Fruit fly (Drosophila melanogaster): ENCODE measurements around the gene Myo31DF.
A peak's percentile ranks its signal among the peaks of the same experiment; 100 is the strongest.

The Myo31DF gene

dm6 chr2L:10483073-10483472, 23.5 kb downstream of the Myo31DF start, which contains the start of gene Grip75:
TSS of gene Grip75 (plus strand) at chr2L:10483295.
- no peak for TF ChIP-seq Mio (GFP tag; optimal IDR thresholded peaks at IDR 0.05)
- no peak for TF ChIP-seq Dif (GFP tag; optimal IDR thresholded peaks at IDR 0.05; ENCODE audit: partially characterized antibody)
- no peak for TF ChIP-seq lola (GFP tag; optimal IDR thresholded peaks at IDR 0.05)
- no peak for TF ChIP-seq Vsx2 (GFP tag; optimal IDR thresholded peaks at IDR 0.05; ENCODE audit: partially characterized antibody)
- TF ChIP-seq tai (GFP tag; optimal IDR thresholded peaks at IDR 0.05) = no peak
- TF ChIP-seq h (GFP tag; optimal IDR thresholded peaks at IDR 0.05) = no peak
- TF ChIP-seq GATAd (GFP tag; optimal IDR thresholded peaks at IDR 0.05) = no peak
- TF ChIP-seq Myc (optimal IDR thresholded peaks at IDR 0.05) = no peak
- no peak for TF ChIP-seq Hnf4 (GFP tag; optimal IDR thresholded peaks at IDR 0.05)
- no peak for TF ChIP-seq CG9705 (GFP tag; optimal IDR thresholded peaks at IDR 0.05)
- no peak for TF ChIP-seq usp (GFP tag; optimal IDR thresholded peaks at IDR 0.05)
- TF ChIP-seq dsf (GFP tag; optimal IDR thresholded peaks at IDR 0.05; ENCODE audit: borderline replicate concordance) = no peak

- TF ChIP-seq GATAd (GFP tag; optimal IDR thresholded peaks at IDR 0.05) = peak; percentile 73
- no peak for TF ChIP-seq Jra (GFP tag; optimal IDR thresholded peaks at IDR 0.05)
These were observed 26.7 kb downstream of the Myo31DF start for dm6 chr2L:10479859-10480258.

dm6 chr2L:10476879-10477278, 29.7 kb downstream of the Myo31DF start, which contains the start of gene RluA-2:
TSS of gene RluA-2 (plus strand) at chr2L:10477073.
- TF ChIP-seq GATAd (GFP tag; optimal IDR thresholded peaks at IDR 0.05) (no peak), fru (GFP tag; optimal IDR thresholded peaks at IDR 0.05) (no peak), CrebA (GFP tag; optimal IDR thresholded peaks at IDR 0.05; ENCODE audit: borderline replicate concordance) (no peak), dsf (GFP tag; optimal IDR thresholded peaks at IDR 0.05; ENCODE audit: borderline replicate concordance) (no peak), lola (GFP tag; optimal IDR thresholded peaks at IDR 0.05) (no peak), Jra (GFP tag; optimal IDR thresholded peaks at IDR 0.05) (no peak), OdsH (GFP tag; optimal IDR thresholded peaks at IDR 0.05) (no peak), Dif (GFP tag; optimal IDR thresholded peaks at IDR 0.05; ENCODE audit: partially characterized antibody) (no peak), brk (GFP tag; optimal IDR thresholded peaks at IDR 0.05) (no peak), jim (GFP tag; optimal IDR thresholded peaks at IDR 0.05) (no peak), Mio (GFP tag; optimal IDR thresholded peaks at IDR 0.05) (no peak), pan (optimal IDR thresholded peaks at IDR 0.05) (no peak), Hr78 (GFP tag; optimal IDR thresholded peaks at IDR 0.05) (no peak), Rel (GFP tag; optimal IDR thresholded peaks at IDR 0.05) (no peak), Rel (tag; optimal IDR thresholded peaks at IDR 0.05) (no peak), N (GFP tag; optimal IDR thresholded peaks at IDR 0.05) (no peak), psq (GFP tag; optimal IDR thresholded peaks at IDR 0.05) (no peak), sv (GFP tag; optimal IDR thresholded peaks at IDR 0.05) (no peak), HLH106 (tag; optimal IDR thresholded peaks at IDR 0.05) (no peak), h (GFP tag; optimal IDR thresholded peaks at IDR 0.05) (no peak), Vsx2 (GFP tag; optimal IDR thresholded peaks at IDR 0.05; ENCODE audit: partially characterized antibody) (no peak)

dm6 chr2L:10474815-10475214, 31.8 kb downstream of the Myo31DF start:
- TF ChIP-seq OdsH (GFP tag; optimal IDR thresholded peaks at IDR 0.05) (no peak), CG32264 (GFP tag; optimal IDR thresholded peaks at IDR 0.05) (no peak), usp (GFP tag; optimal IDR thresholded peaks at IDR 0.05) (no peak), N (GFP tag; optimal IDR thresholded peaks at IDR 0.05) (no peak), dmrt93B (GFP tag; optimal IDR thresholded peaks at IDR 0.05) (no peak), Abd-B (GFP tag; optimal IDR thresholded peaks at IDR 0.05) (no peak), Hr78 (GFP tag; optimal IDR thresholded peaks at IDR 0.05) (no peak), h (GFP tag; optimal IDR thresholded peaks at IDR 0.05) (no peak), woc (GFP tag; optimal IDR thresholded peaks at IDR 0.05) (no peak)

- TF ChIP-seq dsf (GFP tag; optimal IDR thresholded peaks at IDR 0.05; ENCODE audit: borderline replicate concordance) (peak; percentile 43), CrebA (GFP tag; optimal IDR thresholded peaks at IDR 0.05; ENCODE audit: borderline replicate concordance) (no peak), CG32264 (GFP tag; optimal IDR thresholded peaks at IDR 0.05) (peak; percentile 53), Mio (GFP tag; optimal IDR thresholded peaks at IDR 0.05) (peak; percentile 26), Hr78 (GFP tag; optimal IDR thresholded peaks at IDR 0.05) (no peak), HLH106 (tag; optimal IDR thresholded peaks at IDR 0.05) (peak; percentile 95), sv (GFP tag; optimal IDR thresholded peaks at IDR 0.05) (peak; percentile 99), Sp1 (GFP tag; optimal IDR thresholded peaks at IDR 0.05) (peak; percentile 93), h (GFP tag; optimal IDR thresholded peaks at IDR 0.05) (peak; percentile 93), OdsH (GFP tag; optimal IDR thresholded peaks at IDR 0.05) (peak; percentile 90), CG9705 (GFP tag; optimal IDR thresholded peaks at IDR 0.05) (peak; percentile 87), brk (GFP tag; optimal IDR thresholded peaks at IDR 0.05) (peak; percentile 84), sage (GFP tag; optimal IDR thresholded peaks at IDR 0.05) (peak; percentile 69), Hnf4 (GFP tag; optimal IDR thresholded peaks at IDR 0.05) (peak; percentile 74), lola (GFP tag; optimal IDR thresholded peaks at IDR 0.05) (no peak), dmrt93B (GFP tag; optimal IDR thresholded peaks at IDR 0.05) (peak; percentile 83), Jra (GFP tag; optimal IDR thresholded peaks at IDR 0.05) (no peak), jim (GFP tag; optimal IDR thresholded peaks at IDR 0.05) (no peak), psq (GFP tag; optimal IDR thresholded peaks at IDR 0.05) (peak; percentile 86), ey (GFP tag; optimal IDR thresholded peaks at IDR 0.05) (peak; percentile 74), Hr83 (GFP tag; optimal IDR thresholded peaks at IDR 0.05; ENCODE audit: poor library complexity, severe bottlenecking) (peak; percentile 35), Abd-B (GFP tag; optimal IDR thresholded peaks at IDR 0.05) (no peak), Dif (GFP tag; optimal IDR thresholded peaks at IDR 0.05; ENCODE audit: partially characterized antibody) (no peak), tai (GFP tag; optimal IDR thresholded peaks at IDR 0.05) (peak; percentile 32), usp (GFP tag; optimal IDR thresholded peaks at IDR 0.05) (no peak), br (GFP tag; optimal IDR thresholded peaks at IDR 0.05) (peak; percentile 86), Vsx2 (GFP tag; optimal IDR thresholded peaks at IDR 0.05; ENCODE audit: partially characterized antibody) (no peak), pan (optimal IDR thresholded peaks at IDR 0.05) (no peak), Myc (optimal IDR thresholded peaks at IDR 0.05) (no peak), dl (GFP tag; optimal IDR thresholded peaks at IDR 0.05; ENCODE audit: insufficient read depth in 1 of 2, partially characterized antibody in 2 of 2) (no peak), Rel (GFP tag; optimal IDR thresholded peaks at IDR 0.05) (peak; percentile 49), Rel (tag; optimal IDR thresholded peaks at IDR 0.05) (peak; percentile 86)
These were observed 32.3 kb downstream of the Myo31DF start, which contains the start of gene RluA-1 for dm6 chr2L:10474268-10474678. TSS of gene RluA-1 (minus strand) at chr2L:10474349.

Measured in whole organism, wandering third instar larva.